Fruit fly (Drosophila melanogaster): ENCODE results near the gene ph-p.

dm6 chrX:2161020-2161419 lies 22.8 kb upstream of the ph-p start:
- TF ChIP-seq Sox102F (GFP tag; optimal IDR thresholded peaks at IDR 0.05), result no peak
- TF ChIP-seq dac (GFP tag; optimal IDR thresholded peaks at IDR 0.05), result no peak
- TF ChIP-seq CG11762 (GFP tag; optimal IDR thresholded peaks at IDR 0.05; ENCODE audit: insufficient read depth), result no peak
- no peak for TF ChIP-seq Hr39 (GFP tag; optimal IDR thresholded peaks at IDR 0.05)
- TF ChIP-seq acj6 (GFP tag; optimal IDR thresholded peaks at IDR 0.05), result no peak
- no peak for TF ChIP-seq fd85E (GFP tag; optimal IDR thresholded peaks at IDR 0.05)
- TF ChIP-seq CG31627 (GFP tag; optimal IDR thresholded peaks at IDR 0.05), result no peak
- TF ChIP-seq CG32006 (GFP tag; optimal IDR thresholded peaks at IDR 0.05), result no peak
- TF ChIP-seq vri (GFP tag; optimal IDR thresholded peaks at IDR 0.05), result no peak
- TF ChIP-seq achi (GFP tag; optimal IDR thresholded peaks at IDR 0.05), result no peak

Data from whole organism, prepupa.